Worm (Caenorhabditis elegans) whole organism, L2 larva: ENCODE measurements around the gene uggt-1.

Source experiments
- R02D3.7 ChIP-seq: fragments of 150-350 bp; optimal IDR thresholded peaks from 2 replicates; lab custom pipeline; 2014; ENCODE audit warnings: missing biosample characterization, missing genetic modification characterization
- ZK546.5 ChIP-seq: sonication (generic microtip); optimal IDR thresholded peaks from 2 replicates; lab custom pipeline; 2017; ENCODE audit warnings: missing biosample characterization, missing genetic modification characterization
- alr-1 ChIP-seq: fragments of 150-350 bp; optimal IDR thresholded peaks from 2 replicates; lab custom pipeline; 2014; ENCODE audit warnings: missing biosample characterization, missing genetic modification characterization
- aly-2 ChIP-seq: fragments of 150-350 bp; optimal IDR thresholded peaks from 2 replicates; lab custom pipeline; 2014; ENCODE audit warnings: missing biosample characterization, missing genetic modification characterization
- ama-1 ChIP-seq: fragments of 150-350 bp; optimal IDR thresholded peaks from 2 replicates; lab custom pipeline; 2018; ENCODE audit warnings: inconsistent platforms
- ceh-16 ChIP-seq: fragments of 150-350 bp; optimal IDR thresholded peaks from 2 replicates; lab custom pipeline; 2014; ENCODE audit warnings: missing biosample characterization, missing genetic modification characterization
- crh-2 ChIP-seq: sonication (generic microtip); optimal IDR thresholded peaks from 2 replicates; lab custom pipeline; 2017; ENCODE audit warnings: missing biosample characterization, missing genetic modification characterization
- egl-27 ChIP-seq: sonication (generic microtip); optimal IDR thresholded peaks from 3 replicates; lab custom pipeline; 2017; ENCODE audit warnings: missing biosample characterization, missing genetic modification reagents, missing genetic modification characterization
- elt-1 ChIP-seq: fragments of 150-350 bp; optimal IDR thresholded peaks from 2 replicates; lab custom pipeline; 2014; ENCODE audit warnings: missing biosample characterization, missing genetic modification characterization
- elt-3 ChIP-seq: sonication (generic microtip); optimal IDR thresholded peaks from 2 replicates; lab custom pipeline; 2017; ENCODE audit warnings: missing biosample characterization, missing genetic modification characterization
- fos-1 ChIP-seq: fragments of 150-350 bp; optimal IDR thresholded peaks from 2 replicates; lab custom pipeline; 2014; ENCODE audit warnings: missing biosample characterization, missing genetic modification characterization
- lin-11 ChIP-seq: fragments of 150-350 bp; sonication (generic microtip); optimal IDR thresholded peaks from 2 replicates; lab custom pipeline; 2014; ENCODE audit warnings: missing biosample characterization, missing genetic modification characterization, inconsistent platforms, mixed read lengths
- lin-39 ChIP-seq: fragments of 150-350 bp; optimal IDR thresholded peaks from 2 replicates; lab custom pipeline; 2014; ENCODE audit warnings: missing biosample characterization, missing genetic modification reagents, missing genetic modification characterization
- lsy-2 ChIP-seq, 2 experiments: fragments of 150-350 bp in 1 of 2; sonication (generic microtip) in 1 of 2; optimal IDR thresholded peaks; 2 replicates each; lab custom pipeline; 2014 to 2017; ENCODE audit warnings: missing biosample characterization in 2 of 2, missing genetic modification characterization in 2 of 2
- mab-5 ChIP-seq: fragments of 150-350 bp; optimal IDR thresholded peaks from 2 replicates; lab custom pipeline; 2014; ENCODE audit warnings: missing biosample characterization, missing genetic modification characterization
- mdl-1 ChIP-seq, 2 experiments: fragments of 150-350 bp in 1 of 2; sonication (generic microtip) in 1 of 2; optimal IDR thresholded peaks; 2 replicates each; lab custom pipeline; 2017; ENCODE audit warnings: missing biosample characterization in 2 of 2, missing genetic modification characterization in 2 of 2
- nhr-10 ChIP-seq: sonication (generic microtip); optimal IDR thresholded peaks from 2 replicates; lab custom pipeline; 2017; ENCODE audit warnings: missing biosample characterization, missing genetic modification characterization
- nhr-11 ChIP-seq: fragments of 150-350 bp; optimal IDR thresholded peaks from 2 replicates; lab custom pipeline; 2014; ENCODE audit warnings: missing biosample characterization, missing genetic modification characterization
- nhr-12 ChIP-seq: fragments of 150-350 bp; optimal IDR thresholded peaks from 2 replicates; lab custom pipeline; 2014; ENCODE audit warnings: missing biosample characterization, missing genetic modification characterization
- nhr-129 ChIP-seq: fragments of 150-350 bp; optimal IDR thresholded peaks from 2 replicates; lab custom pipeline; 2014; ENCODE audit warnings: missing biosample characterization, missing genetic modification characterization
- nhr-21 ChIP-seq: fragments of 150-350 bp; optimal IDR thresholded peaks from 2 replicates; lab custom pipeline; 2014; ENCODE audit warnings: missing biosample characterization, missing genetic modification characterization
- nhr-23 ChIP-seq: fragments of 150-350 bp; optimal IDR thresholded peaks from 2 replicates; lab custom pipeline; 2014; ENCODE audit warnings: missing biosample characterization, missing genetic modification reagents, missing genetic modification characterization
- nhr-237 ChIP-seq: fragments of 150-350 bp; optimal IDR thresholded peaks from 2 replicates; lab custom pipeline; 2014; ENCODE audit warnings: missing biosample characterization, missing genetic modification characterization
- nhr-77 ChIP-seq: fragments of 150-350 bp; optimal IDR thresholded peaks from 2 replicates; lab custom pipeline; 2014; ENCODE audit warnings: missing biosample characterization, missing genetic modification characterization
- peb-1 ChIP-seq: fragments of 150-350 bp; optimal IDR thresholded peaks from 2 replicates; lab custom pipeline; 2014; ENCODE audit warnings: missing biosample characterization, missing genetic modification characterization
- sem-4 ChIP-seq: fragments of 150-350 bp; optimal IDR thresholded peaks from 2 replicates; lab custom pipeline; 2014; ENCODE audit warnings: missing biosample characterization, missing genetic modification reagents, missing genetic modification characterization
- skn-1 ChIP-seq: sonication (generic microtip); optimal IDR thresholded peaks from 2 replicates; lab custom pipeline; 2017; ENCODE audit warnings: missing biosample characterization, missing genetic modification characterization
- sma-3 ChIP-seq: sonication (generic microtip); optimal IDR thresholded peaks from 2 replicates; lab custom pipeline; 2016; ENCODE audit warnings: missing genetic modification reagents, missing genetic modification characterization, missing compliant biosample characterization
- snpc-4 ChIP-seq: fragments of 150-350 bp; optimal IDR thresholded peaks from 2 replicates; lab custom pipeline; 2014; ENCODE audit warnings: missing biosample characterization, missing genetic modification characterization
- unc-55 ChIP-seq: fragments of 150-350 bp; sonication (generic microtip); optimal IDR thresholded peaks from 3 replicates; lab custom pipeline; 2014; ENCODE audit warnings: missing biosample characterization, missing genetic modification reagents, missing genetic modification characterization
- zag-1 ChIP-seq: fragments of 150-350 bp; optimal IDR thresholded peaks from 2 replicates; lab custom pipeline; 2014; ENCODE audit warnings: missing biosample characterization, missing genetic modification characterization
- ztf-1 ChIP-seq: fragments of 200-800 bp; sonication (Bioruptor generic); conservative IDR thresholded peaks from 2 replicates; pipeline ENCODE4 v1.3.6; 2022; ENCODE audit warnings: missing genetic modification characterization, missing compliant biosample characterization
- ztf-11 ChIP-seq: sonication (generic microtip); optimal IDR thresholded peaks from 2 replicates; lab custom pipeline; 2017; ENCODE audit warnings: missing biosample characterization, missing genetic modification characterization

uggt-1 gene

ce11 chrX:7550452-7550851 lies 49.7 kb upstream of the uggt-1 start:
- no peak for TF ChIP-seq zag-1 (tag; lab: Kevin White, UChicago)
- no peak for TF ChIP-seq nhr-77 (tag; lab: Kevin White, UChicago)
- no peak for TF ChIP-seq nhr-21 (tag; lab: Kevin White, UChicago)
- TF ChIP-seq sem-4 (tag; lab: Kevin White, UChicago): no peak
- no peak for TF ChIP-seq lsy-2 (tag; optimal IDR thresholded peaks at IDR 0.05; lab: Kevin White, UChicago)
- no peak for TF ChIP-seq ztf-1 (GFP tag; lab: Robert Waterston, UW)
- TF ChIP-seq elt-1 (tag; lab: Kevin White, UChicago): no peak
- no peak for TF ChIP-seq mab-5 (tag; lab: Kevin White, UChicago)
- TF ChIP-seq crh-2 (tag; lab: Kevin White, UChicago): no peak
- no peak for TF ChIP-seq nhr-12
- no peak for TF ChIP-seq fos-1 (tag; lab: Kevin White, UChicago)
- TF ChIP-seq mdl-1 (tag; optimal IDR thresholded peaks at IDR 0.05; lab: Kevin White, UChicago): no peak
- no peak for TF ChIP-seq sma-3 (GFP tag; lab: Kevin White, UChicago)
- TF ChIP-seq nhr-10 (tag; lab: Kevin White, UChicago): no peak
- TF ChIP-seq alr-1 (tag; lab: Kevin White, UChicago): no peak

- no peak for TF ChIP-seq lin-39
- TF ChIP-seq nhr-129 (tag; lab: Kevin White, UChicago): no peak
- no peak for TF ChIP-seq egl-27 (tag; lab: Kevin White, UChicago)
- TF ChIP-seq lsy-2 (tag; optimal IDR thresholded peaks at IDR 0.05; lab: Kevin White, UChicago): no peak
- no peak for TF ChIP-seq elt-1 (tag; lab: Kevin White, UChicago)
- TF ChIP-seq ztf-11 (tag; lab: Kevin White, UChicago): no peak
- TF ChIP-seq elt-3 (tag; lab: Kevin White, UChicago): no peak
- TF ChIP-seq zag-1 (tag; lab: Kevin White, UChicago): no peak
- TF ChIP-seq lin-11: no peak
- no peak for TF ChIP-seq ceh-16 (tag; lab: Kevin White, UChicago)
- TF ChIP-seq nhr-11 (tag; lab: Kevin White, UChicago): no peak
- TF ChIP-seq nhr-12: no peak
- no peak for TF ChIP-seq nhr-23 (tag; lab: Kevin White, UChicago)
- TF ChIP-seq nhr-237 (tag; lab: Kevin White, UChicago): no peak
- TF ChIP-seq crh-2 (tag; lab: Kevin White, UChicago): no peak
- TF ChIP-seq snpc-4: no peak
- TF ChIP-seq R02D3.7 (tag; lab: Kevin White, UChicago): no peak
- TF ChIP-seq nhr-10 (tag; lab: Kevin White, UChicago): no peak
Measured at ce11 chrX:7548158-7548557, 47.4 kb upstream of the uggt-1 start, which contains the start of gene F46C8.1. Gene F46C8.1 (plus strand): TSS chrX:7548458.

- TF ChIP-seq zag-1 (tag; lab: Kevin White, UChicago) (no peak), elt-3 (tag; lab: Kevin White, UChicago) (no peak), ZK546.5 (tag; lab: Kevin White, UChicago) (no peak), aly-2 (tag; lab: Kevin White, UChicago) (no peak), egl-27 (tag; lab: Kevin White, UChicago) (no peak), nhr-11 (tag; lab: Kevin White, UChicago) (no peak), elt-1 (tag; lab: Kevin White, UChicago) (no peak), nhr-237 (tag; lab: Kevin White, UChicago) (no peak), ztf-11 (tag; lab: Kevin White, UChicago) (no peak), ama-1 (lab: Kevin White, UChicago) (no peak), nhr-23 (tag; lab: Kevin White, UChicago) (no peak), unc-55 (GFP tag; lab: Kevin White, UChicago) (no peak)
Measured at ce11 chrX:7547696-7548095, 46.9 kb upstream of the uggt-1 start.

- TF ChIP-seq elt-1 (tag; lab: Kevin White, UChicago) (no peak), aly-2 (tag; lab: Kevin White, UChicago) (no peak), ztf-11 (tag; lab: Kevin White, UChicago) (no peak), skn-1 (tag; lab: Kevin White, UChicago) (no peak), peb-1 (tag; lab: Kevin White, UChicago) (no peak), nhr-21 (tag; lab: Kevin White, UChicago) (no peak), mdl-1 (tag; optimal IDR thresholded peaks at IDR 0.05; lab: Kevin White, UChicago) (no peak), fos-1 (tag; lab: Kevin White, UChicago) (no peak), crh-2 (tag; lab: Kevin White, UChicago) (no peak), ztf-1 (GFP tag; lab: Robert Waterston, UW) (no peak), nhr-23 (tag; lab: Kevin White, UChicago) (no peak)
Measured at ce11 chrX:7546509-7546908, 45.7 kb upstream of the uggt-1 start, which contains the start of gene col-174. Gene col-174 (plus strand): TSS chrX:7546809.
